Fruit fly (Drosophila melanogaster): ENCODE data around the gene CG5078.
A peak's percentile ranks its signal among the peaks of the same experiment; 100 is the strongest.

CG5078 gene

dm6 chr3L:20494780-20495591, 10.8 kb upstream of the CG5078 start, which contains the start of gene ZnT77C (continued):
- TF ChIP-seq NfI (GFP tag; optimal IDR thresholded peaks at IDR 0.05): no peak
- no peak for TF ChIP-seq gt (GFP tag; IDR thresholded peaks at IDR 0.05)
- no peak for TF ChIP-seq CG4328 (GFP tag; optimal IDR thresholded peaks at IDR 0.05)
- TF ChIP-seq CG2116 (GFP tag; optimal IDR thresholded peaks at IDR 0.05): peak; percentile 44
- no peak for TF ChIP-seq CG8290 (GFP tag; optimal IDR thresholded peaks at IDR 0.05)
- peak in 1 of 2 experiments; percentile 47 for TF ChIP-seq CG8290 (tag; optimal IDR thresholded peaks at IDR 0.05)
- TF ChIP-seq CG6683 (GFP tag; optimal IDR thresholded peaks at IDR 0.05): no peak
- TF ChIP-seq CG4854 (GFP tag; optimal IDR thresholded peaks at IDR 0.05): no peak
- peak; percentile 7 for TF ChIP-seq CrebB (tag; optimal IDR thresholded peaks at IDR 0.05)
- TF ChIP-seq B-H2 (GFP tag; optimal IDR thresholded peaks at IDR 0.05): peak; percentile 25
- TF ChIP-seq mld (GFP tag; IDR thresholded peaks at IDR 0.05; ENCODE audit: partially characterized antibody): no peak
- TF ChIP-seq tin (GFP tag; optimal IDR thresholded peaks at IDR 0.05): no peak
- TF ChIP-seq Neu2 (GFP tag; optimal IDR thresholded peaks at IDR 0.05; ENCODE audit: borderline replicate concordance): no peak
- no peak for TF ChIP-seq ac (GFP tag; optimal IDR thresholded peaks at IDR 0.05)
- TF ChIP-seq CG8281 (tag; optimal IDR thresholded peaks at IDR 0.05): peak; percentile 90
- TF ChIP-seq CG2202 (tag; optimal IDR thresholded peaks at IDR 0.05): no peak
- peak; percentile 56 for TF ChIP-seq bigmax (GFP tag; optimal IDR thresholded peaks at IDR 0.05)
- peak; percentile 32 for TF ChIP-seq YL-1 (GFP tag; optimal IDR thresholded peaks at IDR 0.05)
- peak; percentile 32 for TF ChIP-seq CG2120 (GFP tag; optimal IDR thresholded peaks at IDR 0.05)
- TF ChIP-seq CG16863 (GFP tag; optimal IDR thresholded peaks at IDR 0.05): no peak
- TF ChIP-seq odd (GFP tag; optimal IDR thresholded peaks at IDR 0.05): no peak
- no peak for TF ChIP-seq Six4 (GFP tag; optimal IDR thresholded peaks at IDR 0.05)
- peak; percentile 24 for TF ChIP-seq fd3F (GFP tag; optimal IDR thresholded peaks at IDR 0.05)
- no peak for TF ChIP-seq Hr78 (GFP tag; optimal IDR thresholded peaks at IDR 0.05)
- TF ChIP-seq Hmr (GFP tag; optimal IDR thresholded peaks at IDR 0.05): peak; percentile 15
- TF ChIP-seq CG16813 (GFP tag; IDR thresholded peaks at IDR 0.05; ENCODE audit: partially characterized antibody): no peak
- no peak for TF ChIP-seq al (GFP tag; IDR thresholded peaks at IDR 0.05)
- TF ChIP-seq CG9437 (GFP tag; optimal IDR thresholded peaks at IDR 0.05): no peak
- no peak for TF ChIP-seq chif (GFP tag; optimal IDR thresholded peaks at IDR 0.05)
- TF ChIP-seq CG14710 (tag; optimal IDR thresholded peaks at IDR 0.05): peak; percentile 13
- TF ChIP-seq gsb (GFP tag; IDR thresholded peaks at IDR 0.05): no peak
- no peak for TF ChIP-seq gcm (GFP tag; optimal IDR thresholded peaks at IDR 0.05)
- no peak for TF ChIP-seq CG17385 (GFP tag; optimal IDR thresholded peaks at IDR 0.05)
- no peak for TF ChIP-seq Dad (GFP tag; optimal IDR thresholded peaks at IDR 0.05)
- TF ChIP-seq CG13296 (GFP tag; optimal IDR thresholded peaks at IDR 0.05): peak; percentile 77
- TF ChIP-seq CG30403 (GFP tag; optimal IDR thresholded peaks at IDR 0.05): no peak
- no peak for TF ChIP-seq lmd (GFP tag; IDR thresholded peaks at IDR 0.05)
- no peak for TF ChIP-seq HmgD (GFP tag; optimal IDR thresholded peaks at IDR 0.05)
- TF ChIP-seq sim (GFP tag; IDR thresholded peaks at IDR 0.05): no peak
- no peak for TF ChIP-seq tll (GFP tag; optimal IDR thresholded peaks at IDR 0.05)
- TF ChIP-seq CG1603 (tag; optimal IDR thresholded peaks at IDR 0.05): peak; percentile 58
- TF ChIP-seq pzg (GFP tag; optimal IDR thresholded peaks at IDR 0.05): peak; percentile 80
- peak; percentile 77 for TF ChIP-seq stwl (tag; optimal IDR thresholded peaks at IDR 0.05)
- TF ChIP-seq Ravus (GFP tag; IDR thresholded peaks at IDR 0.05): no peak
- no peak for TF ChIP-seq Chrac-16 (GFP tag; optimal IDR thresholded peaks at IDR 0.05)
- TF ChIP-seq BEAF-32 (GFP tag; optimal IDR thresholded peaks at IDR 0.05): peak; percentile 41
- TF ChIP-seq CG33213 (GFP tag; optimal IDR thresholded peaks at IDR 0.05): peak; percentile 72
- TF ChIP-seq slbo (GFP tag; IDR thresholded peaks at IDR 0.05): no peak
- TF ChIP-seq CG31365 (tag; optimal IDR thresholded peaks at IDR 0.05): no peak
